Fruit fly (Drosophila melanogaster) whole organism, embryonic: ENCODE data around the gene Crz.
A peak's percentile ranks its signal among the peaks of the same experiment; 100 is the strongest.

Experiments
- CG10462 ChIP-seq: fragments of 200-800 bp; sonication (Bioruptor generic); optimal IDR thresholded peaks from 2 replicates; lab custom pipeline; 2016; ENCODE audit warnings: missing biosample characterization, missing genetic modification characterization
- CG10565 ChIP-seq: fragments of 200-800 bp; sonication (Bioruptor generic); optimal IDR thresholded peaks from 3 replicates; lab custom pipeline; 2016; ENCODE audit warnings: missing biosample characterization, mild to moderate bottlenecking, missing genetic modification characterization
- CG11093 ChIP-seq: fragments of 200-800 bp; sonication (Bioruptor generic); IDR thresholded peaks from 3 replicates; pipeline ENCODE4 v1.3.6; 2022; ENCODE audit warnings: missing biosample characterization, missing genetic modification characterization
- CG12104 ChIP-seq: fragments of 200-800 bp; sonication (Bioruptor generic); optimal IDR thresholded peaks from 3 replicates; lab custom pipeline; 2016; ENCODE audit warnings: missing biosample characterization, missing genetic modification characterization
- CG12769 ChIP-seq: fragments of 200-800 bp; sonication (Bioruptor generic); optimal IDR thresholded peaks from 2 replicates; lab custom pipeline; 2019; ENCODE audit warnings: missing biosample characterization, mild to moderate bottlenecking, missing genetic modification characterization, moderate library complexity
- CG13287 ChIP-seq: fragments of 200-800 bp; sonication (Bioruptor generic); IDR thresholded peaks from 2 replicates; pipeline ENCODE4 v1.3.6; 2022; ENCODE audit warnings: missing biosample characterization, missing genetic modification characterization; ENCODE audit not compliant: partially characterized antibody
- CG13624 ChIP-seq: fragments of 200-800 bp; sonication (Bioruptor generic); optimal IDR thresholded peaks from 2 replicates; lab custom pipeline; 2016; ENCODE audit warnings: missing biosample characterization, missing genetic modification characterization
- CG14860 ChIP-seq: fragments of 200-800 bp; sonication (Bioruptor generic); IDR thresholded peaks from 3 replicates; pipeline ENCODE4 v1.3.6; 2022; ENCODE audit warnings: missing biosample characterization, missing genetic modification characterization; ENCODE audit not compliant: partially characterized antibody
- CG15073 ChIP-seq: fragments of 200-800 bp; sonication (Bioruptor generic); optimal IDR thresholded peaks from 2 replicates; lab custom pipeline; 2016; ENCODE audit warnings: missing biosample characterization, missing genetic modification characterization
- CG1603 ChIP-seq: fragments of 200-800 bp; sonication (Bioruptor generic); optimal IDR thresholded peaks from 2 replicates; lab custom pipeline; 2019; ENCODE audit warnings: missing biosample characterization, mild to moderate bottlenecking, missing genetic modification characterization, moderate library complexity
- CG31388 ChIP-seq: fragments of 200-800 bp; sonication (Bioruptor generic); optimal IDR thresholded peaks from 2 replicates; lab custom pipeline; 2016; ENCODE audit warnings: missing biosample characterization, missing genetic modification characterization
- CG6175 ChIP-seq: fragments of 200-800 bp; sonication (Bioruptor generic); IDR thresholded peaks from 3 replicates; pipeline ENCODE4 v1.3.6; 2022; ENCODE audit warnings: missing biosample characterization, missing genetic modification characterization
- CG6272 ChIP-seq: fragments of 200-800 bp; sonication (Bioruptor generic); IDR thresholded peaks from 2 replicates; pipeline ENCODE4 v1.3.6; 2022; ENCODE audit warnings: missing biosample characterization, missing genetic modification characterization
- CG6689 ChIP-seq: fragments of 200-800 bp; sonication (Bioruptor generic); IDR thresholded peaks from 2 replicates; pipeline ENCODE4 v1.3.6; 2022; ENCODE audit warnings: missing biosample characterization, missing genetic modification characterization
- CG6765 ChIP-seq: fragments of 200-800 bp; sonication (Bioruptor generic); optimal IDR thresholded peaks from 3 replicates; lab custom pipeline; 2017; ENCODE audit warnings: missing biosample characterization, mild to moderate bottlenecking, missing genetic modification characterization
- CHES-1-like ChIP-seq: fragments of 200-800 bp; sonication (Bioruptor generic); optimal IDR thresholded peaks from 2 replicates; lab custom pipeline; 2016; ENCODE audit warnings: missing biosample characterization, missing genetic modification characterization
- D ChIP-seq, 2 experiments: fragments of 200-800 bp in 1 of 2; fragments of >200 bp in 1 of 2; sonication (Bioruptor generic) in 1 of 2; optimal IDR thresholded peaks; 2 replicates in 1 of 2; 3 replicates in 1 of 2; lab custom pipeline; 2017; ENCODE audit warnings: mild to moderate bottlenecking in 1 of 2, missing biosample characterization in 1 of 2, missing genetic modification characterization in 1 of 2, missing genetic modification reagents in 1 of 2
- D19B ChIP-seq: fragments of 200-800 bp; sonication (Bioruptor generic); optimal IDR thresholded peaks from 2 replicates; lab custom pipeline; 2017; ENCODE audit warnings: missing biosample characterization, mild to moderate bottlenecking, missing genetic modification characterization
- Doc3 ChIP-seq: fragments of 200-800 bp; sonication (Bioruptor generic); IDR thresholded peaks from 3 replicates; pipeline ENCODE4 v1.3.6; 2022; ENCODE audit warnings: missing biosample characterization, missing genetic modification characterization; ENCODE audit not compliant: partially characterized antibody
- Dref ChIP-seq: fragments of 200-800 bp; sonication (Bioruptor generic); IDR thresholded peaks from 2 replicates; pipeline ENCODE4 v1.3.6; 2022; ENCODE audit warnings: missing biosample characterization, missing genetic modification characterization
- Elba2 ChIP-seq: fragments of 200-800 bp; sonication (Bioruptor generic); optimal IDR thresholded peaks from 3 replicates; lab custom pipeline; 2016; ENCODE audit warnings: missing biosample characterization, missing genetic modification characterization
- GATAe ChIP-seq: fragments of 200-800 bp; sonication (Bioruptor generic); conservative IDR thresholded peaks from 2 replicates; pipeline ENCODE4 v1.3.6; 2022; ENCODE audit warnings: missing biosample characterization, missing genetic modification characterization
- H15 ChIP-seq: fragments of 200-800 bp; sonication (Bioruptor generic); IDR thresholded peaks from 3 replicates; pipeline ENCODE4 v1.3.6; 2022; ENCODE audit warnings: missing biosample characterization, missing genetic modification characterization
- H2.0 ChIP-seq: fragments of 200-800 bp; sonication (Bioruptor generic); IDR thresholded peaks from 2 replicates; pipeline ENCODE4 v1.3.6; 2022; ENCODE audit warnings: missing biosample characterization, missing genetic modification characterization
- HmgD ChIP-seq: fragments of 200-800 bp; sonication (Bioruptor generic); optimal IDR thresholded peaks from 3 replicates; lab custom pipeline; 2016; ENCODE audit warnings: missing biosample characterization, missing genetic modification characterization
- Hmr ChIP-seq: fragments of 200-800 bp; sonication (Bioruptor generic); optimal IDR thresholded peaks from 3 replicates; lab custom pipeline; 2017; ENCODE audit warnings: mild to moderate bottlenecking, missing biosample characterization, missing genetic modification reagents, missing genetic modification characterization
- Hr51 ChIP-seq, 2 experiments: fragments of 200-800 bp; sonication (Bioruptor generic); optimal IDR thresholded peaks; 2 replicates in 1 of 2; 3 replicates in 1 of 2; lab custom pipeline; 2016 to 2018; ENCODE audit warnings: missing biosample characterization in 2 of 2, missing genetic modification characterization in 2 of 2, mild to moderate bottlenecking in 1 of 2, moderate library complexity in 1 of 2
- Oli ChIP-seq: fragments of 200-800 bp; sonication (Bioruptor generic); optimal IDR thresholded peaks from 2 replicates; lab custom pipeline; 2018; ENCODE audit warnings: missing biosample characterization, mild to moderate bottlenecking, missing genetic modification characterization, moderate library complexity
- Side ChIP-seq: fragments of 200-800 bp; sonication (Bioruptor generic); optimal IDR thresholded peaks from 2 replicates; lab custom pipeline; 2016; ENCODE audit warnings: missing biosample characterization, missing genetic modification characterization
- Sin3A ChIP-seq: fragments of >200 bp; optimal IDR thresholded peaks from 2 replicates; lab custom pipeline; 2018
- Six4 ChIP-seq: fragments of 200-800 bp; sonication (Bioruptor generic); optimal IDR thresholded peaks from 2 replicates; lab custom pipeline; 2016; ENCODE audit warnings: missing biosample characterization, missing genetic modification characterization
- TFAM ChIP-seq: fragments of 200-800 bp; sonication (Bioruptor generic); optimal IDR thresholded peaks from 2 replicates; lab custom pipeline; 2017; ENCODE audit warnings: missing biosample characterization, missing genetic modification characterization, inconsistent platforms
- bab2 ChIP-seq: fragments of 200-800 bp; sonication (Bioruptor generic); optimal IDR thresholded peaks from 2 replicates; lab custom pipeline; 2016; ENCODE audit warnings: missing biosample characterization, missing genetic modification characterization
- cad ChIP-seq: fragments of >200 bp; optimal IDR thresholded peaks from 2 replicates; lab custom pipeline; 2017; ENCODE audit warnings: missing biosample characterization, missing genetic modification characterization
- caup ChIP-seq: fragments of 200-800 bp; sonication (Bioruptor generic); optimal IDR thresholded peaks from 3 replicates; lab custom pipeline; 2017; ENCODE audit warnings: missing biosample characterization, mild to moderate bottlenecking, missing genetic modification characterization, moderate library complexity; ENCODE audit not compliant: severe bottlenecking
- crol ChIP-seq: fragments of 200-800 bp; sonication (Bioruptor generic); IDR thresholded peaks from 2 replicates; pipeline ENCODE4 v1.3.6; 2022; ENCODE audit warnings: missing biosample characterization, missing genetic modification characterization
- fd3F ChIP-seq: fragments of 200-800 bp; sonication (Bioruptor generic); optimal IDR thresholded peaks from 2 replicates; lab custom pipeline; 2018; ENCODE audit warnings: missing biosample characterization, mild to moderate bottlenecking, missing genetic modification characterization, moderate library complexity
- gcm ChIP-seq: fragments of 200-800 bp; sonication (Bioruptor generic); optimal IDR thresholded peaks from 2 replicates; lab custom pipeline; 2019; ENCODE audit warnings: missing biosample characterization, mild to moderate bottlenecking, missing genetic modification characterization, moderate library complexity
- hth ChIP-seq: fragments of >200 bp; optimal IDR thresholded peaks from 2 replicates; lab custom pipeline; 2017; ENCODE audit warnings: inconsistent platforms
- insv ChIP-seq, 2 experiments: fragments of 200-800 bp; sonication (Bioruptor generic); optimal IDR thresholded peaks; 3 replicates each; lab custom pipeline; 2016 to 2018; ENCODE audit warnings: missing biosample characterization in 2 of 2, missing genetic modification characterization in 2 of 2
- inv ChIP-seq: fragments of 200-800 bp; sonication (Bioruptor generic); IDR thresholded peaks from 2 replicates; pipeline ENCODE4 v1.3.6; 2022; ENCODE audit warnings: missing biosample characterization, missing genetic modification characterization; ENCODE audit not compliant: partially characterized antibody
- nerfin-2 ChIP-seq: fragments of 200-800 bp; sonication (Bioruptor generic); IDR thresholded peaks from 2 replicates; pipeline ENCODE4 v1.3.6; 2022; ENCODE audit warnings: missing biosample characterization, missing genetic modification characterization; ENCODE audit not compliant: partially characterized antibody
- nom ChIP-seq: fragments of 200-800 bp; sonication (Bioruptor generic); optimal IDR thresholded peaks from 2 replicates; lab custom pipeline; 2017; ENCODE audit warnings: missing biosample characterization, missing genetic modification characterization, mild to moderate bottlenecking, moderate library complexity, missing genetic modification reagents
- odd ChIP-seq: fragments of 200-800 bp; sonication (Bioruptor generic); optimal IDR thresholded peaks from 2 replicates; lab custom pipeline; 2017; ENCODE audit warnings: missing biosample characterization, mild to moderate bottlenecking, missing genetic modification characterization
- ranshi ChIP-seq: fragments of 200-800 bp; sonication (Bioruptor generic); IDR thresholded peaks from 2 replicates; pipeline ENCODE4 v1.3.6; 2022; ENCODE audit warnings: missing biosample characterization, missing genetic modification characterization
- run ChIP-seq: fragments of 200-800 bp; sonication (Bioruptor generic); optimal IDR thresholded peaks from 3 replicates; lab custom pipeline; 2018; ENCODE audit warnings: missing biosample characterization, mild to moderate bottlenecking, missing genetic modification characterization
- unpg ChIP-seq: fragments of 200-800 bp; sonication (Bioruptor generic); optimal IDR thresholded peaks from 3 replicates; lab custom pipeline; 2018; ENCODE audit warnings: missing biosample characterization, mild to moderate bottlenecking, missing genetic modification characterization, moderate library complexity
- wdn ChIP-seq: fragments of 200-800 bp; sonication (Bioruptor generic); IDR thresholded peaks from 2 replicates; pipeline ENCODE4 v1.3.6; 2022; ENCODE audit warnings: missing biosample characterization, missing genetic modification characterization
- wor ChIP-seq: fragments of 200-800 bp; sonication (Bioruptor generic); IDR thresholded peaks from 2 replicates; pipeline ENCODE4 v1.3.6; 2022; ENCODE audit warnings: missing biosample characterization, missing genetic modification characterization

Crz gene

DNA sequence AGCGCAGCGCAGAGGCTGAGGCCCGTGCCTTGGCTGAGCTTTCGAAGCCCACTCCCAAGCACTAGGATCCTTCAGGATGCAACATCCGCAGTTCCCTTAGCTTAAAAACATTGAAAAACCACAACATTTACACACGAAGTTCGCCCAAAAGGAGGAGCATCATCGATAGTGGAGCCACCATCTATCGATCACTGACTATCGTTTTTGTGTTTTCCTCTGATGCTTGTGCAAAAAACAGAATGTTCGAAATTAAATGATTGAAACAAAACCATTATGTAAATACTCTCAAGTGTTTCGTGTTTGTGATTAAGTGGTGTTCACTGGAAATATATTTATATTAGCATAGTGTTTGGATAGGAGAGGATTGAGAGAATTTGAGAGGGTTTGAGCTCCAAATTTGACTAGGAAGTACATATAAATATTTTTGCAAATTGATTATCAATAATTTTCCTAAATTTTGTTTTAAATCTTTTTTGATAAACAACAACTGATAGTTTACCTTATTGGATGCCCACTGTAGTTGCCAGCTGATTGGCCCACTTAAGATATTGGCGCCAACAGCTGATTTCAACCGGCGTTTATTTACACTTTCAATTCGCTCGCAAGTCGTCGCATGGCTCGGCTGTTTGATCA lies 12.9 kb downstream of the Crz start, which contains the start of gene spn-B (continued):
- TF ChIP-seq CG14860 (GFP tag; lab: Robert Waterston, UW): no peak
- peak; percentile 60 for TF ChIP-seq CG31388 (GFP tag; lab: Kevin White, UChicago)
- peak; percentile 71 for TF ChIP-seq bab2 (GFP tag; lab: Kevin White, UChicago)
- TF ChIP-seq Dref (GFP tag; lab: Robert Waterston, UW): peak; percentile 46; the same call in 1 of the 2 replicates
- TF ChIP-seq Doc3 (GFP tag; lab: Robert Waterston, UW): 0 out of 3 replicates have a peak, but pooled peaks have one; percentile 37
- peak; percentile 18 for TF ChIP-seq CG13287 (GFP tag; lab: Robert Waterston, UW)
- peak; percentile 71 to 82 for TF ChIP-seq Hr51 (GFP tag; optimal IDR thresholded peaks at IDR 0.05; lab: Kevin White, UChicago)
- peak; percentile 76 for TF ChIP-seq caup (GFP tag; lab: Kevin White, UChicago)
- peak; percentile 79 for TF ChIP-seq Oli
- TF ChIP-seq Hmr (GFP tag; lab: Kevin White, UChicago): peak; percentile 80
- peak; percentile 70 for TF ChIP-seq odd (GFP tag; lab: Kevin White, UChicago)
- TF ChIP-seq inv: peak; percentile 15; the same call in 1 of the 2 replicates
- TF ChIP-seq CG10565 (GFP tag; lab: Kevin White, UChicago): no peak
- TF ChIP-seq Elba2 (GFP tag; lab: Kevin White, UChicago): peak; percentile 7
- peak; percentile 61 for TF ChIP-seq CG12104 (GFP tag; lab: Kevin White, UChicago)
- TF ChIP-seq CG10462: peak; percentile 69
- TF ChIP-seq HmgD (GFP tag; lab: Kevin White, UChicago): no peak
- TF ChIP-seq CG1603 (tag; lab: Kevin White, UChicago): peak; percentile 64
- peak; percentile 73 for TF ChIP-seq Side (GFP tag; lab: Kevin White, UChicago)
- peak; percentile 61 for TF ChIP-seq D19B (GFP tag; lab: Kevin White, UChicago)
- no peak for TF ChIP-seq D (optimal IDR thresholded peaks at IDR 0.05; lab: Kevin White, UChicago)
- TF ChIP-seq D (GFP tag; optimal IDR thresholded peaks at IDR 0.05; lab: Kevin White, UChicago): peak; percentile 69
- TF ChIP-seq nerfin-2: no peak
- peak; percentile 56 for TF ChIP-seq ranshi (GFP tag; lab: Robert Waterston, UW)
- TF ChIP-seq wdn: peak; percentile 68; the same call in 1 of the 2 replicates
- no peak for TF ChIP-seq GATAe (GFP tag; lab: Robert Waterston, UW)
- peak; percentile 78 for TF ChIP-seq CG13624
- peak; percentile 81 for TF ChIP-seq gcm (GFP tag; lab: Kevin White, UChicago)
- TF ChIP-seq run (tag; lab: Kevin White, UChicago): peak; percentile 67
- TF ChIP-seq CG6175 (GFP tag; lab: Robert Waterston, UW): no peak
- no peak for TF ChIP-seq CG15073 (GFP tag; lab: Kevin White, UChicago)
- TF ChIP-seq crol (GFP tag; lab: Robert Waterston, UW): no peak
- peak; percentile 69 for TF ChIP-seq CG12769 (tag; lab: Kevin White, UChicago)
- 0 out of 3 replicates have a peak, but pooled peaks have one; percentile 55 for TF ChIP-seq H15 (GFP tag; lab: Robert Waterston, UW)
- no peak for TF ChIP-seq TFAM (GFP tag; lab: Kevin White, UChicago)
- TF ChIP-seq CG6689 (GFP tag; lab: Robert Waterston, UW): peak; percentile 67
- peak; percentile 55 for TF ChIP-seq CG6765 (GFP tag; lab: Kevin White, UChicago)
- peak; percentile 66 for TF ChIP-seq H2.0
- no peak for TF ChIP-seq Sin3A
- no peak for TF ChIP-seq CHES-1-like (GFP tag; lab: Kevin White, UChicago)
- TF ChIP-seq insv (GFP tag; optimal IDR thresholded peaks at IDR 0.05; lab: Kevin White, UChicago): peak in 1 of 2 experiments; percentile 32
- no peak for TF ChIP-seq cad (GFP tag; lab: Kevin White, UChicago)
- TF ChIP-seq unpg (GFP tag; lab: Kevin White, UChicago): peak; percentile 84
- TF ChIP-seq nom (GFP tag; lab: Kevin White, UChicago): peak; percentile 64
- peak; percentile 62 for TF ChIP-seq fd3F (GFP tag; lab: Kevin White, UChicago)
- TF ChIP-seq CG11093: peak; percentile 66; the same call in 2 of the 3 replicates
- peak; percentile 79 for TF ChIP-seq Six4 (GFP tag; lab: Kevin White, UChicago)
- TF ChIP-seq wor (GFP tag; lab: Robert Waterston, UW): peak; percentile 33; the same call in 1 of the 2 replicates
- TF ChIP-seq hth: no peak
- TF ChIP-seq CG6272 (GFP tag; lab: Robert Waterston, UW): no peak
